Worm (Caenorhabditis elegans) whole organism, L2 larva: ENCODE results near the gene dod-3.

Experiments
- F13H6.1 ChIP-seq: sonication (generic microtip); optimal IDR thresholded peaks from 2 replicates; lab custom pipeline; 2016; ENCODE audit warnings: missing genetic modification characterization, missing compliant biosample characterization
- R02D3.7 ChIP-seq: fragments of 150-350 bp; optimal IDR thresholded peaks from 2 replicates; lab custom pipeline; 2014; ENCODE audit warnings: missing biosample characterization, missing genetic modification characterization
- Y55F3AM.14 ChIP-seq: fragments of 200-800 bp; sonication (Bioruptor generic); optimal IDR thresholded peaks from 2 replicates; lab custom pipeline; 2018; ENCODE audit warnings: mild to moderate bottlenecking, missing genetic modification characterization, missing compliant biosample characterization
- alr-1 ChIP-seq: fragments of 150-350 bp; optimal IDR thresholded peaks from 2 replicates; lab custom pipeline; 2014; ENCODE audit warnings: missing biosample characterization, missing genetic modification characterization
- ama-1 ChIP-seq: fragments of 150-350 bp; optimal IDR thresholded peaks from 2 replicates; lab custom pipeline; 2018; ENCODE audit warnings: inconsistent platforms
- blmp-1 ChIP-seq: sonication (generic microtip); optimal IDR thresholded peaks from 2 replicates; lab custom pipeline; 2017; ENCODE audit warnings: missing genetic modification characterization, mild to moderate bottlenecking, missing compliant biosample characterization, antibody characterized with exemption, moderate library complexity; ENCODE audit not compliant: insufficient read depth
- ceh-16 ChIP-seq: fragments of 150-350 bp; optimal IDR thresholded peaks from 2 replicates; lab custom pipeline; 2014; ENCODE audit warnings: missing biosample characterization, missing genetic modification characterization
- ceh-82 ChIP-seq: fragments of 150-350 bp; optimal IDR thresholded peaks from 2 replicates; lab custom pipeline; 2014; ENCODE audit warnings: missing biosample characterization, missing genetic modification characterization
- crh-2 ChIP-seq: sonication (generic microtip); optimal IDR thresholded peaks from 2 replicates; lab custom pipeline; 2017; ENCODE audit warnings: missing biosample characterization, missing genetic modification characterization
- egl-27 ChIP-seq: sonication (generic microtip); optimal IDR thresholded peaks from 3 replicates; lab custom pipeline; 2017; ENCODE audit warnings: missing biosample characterization, missing genetic modification reagents, missing genetic modification characterization
- elt-1 ChIP-seq: fragments of 150-350 bp; optimal IDR thresholded peaks from 2 replicates; lab custom pipeline; 2014; ENCODE audit warnings: missing biosample characterization, missing genetic modification characterization
- elt-3 ChIP-seq: sonication (generic microtip); optimal IDR thresholded peaks from 2 replicates; lab custom pipeline; 2017; ENCODE audit warnings: missing biosample characterization, missing genetic modification characterization
- fos-1 ChIP-seq: fragments of 150-350 bp; optimal IDR thresholded peaks from 2 replicates; lab custom pipeline; 2014; ENCODE audit warnings: missing biosample characterization, missing genetic modification characterization
- gmeb-1 ChIP-seq: fragments of 150-350 bp; optimal IDR thresholded peaks from 2 replicates; lab custom pipeline; 2014; ENCODE audit warnings: missing biosample characterization, missing genetic modification characterization
- lin-11 ChIP-seq: fragments of 150-350 bp; sonication (generic microtip); optimal IDR thresholded peaks from 2 replicates; lab custom pipeline; 2014; ENCODE audit warnings: missing biosample characterization, missing genetic modification characterization, inconsistent platforms, mixed read lengths
- lin-13 ChIP-seq: fragments of 150-350 bp; optimal IDR thresholded peaks from 2 replicates; lab custom pipeline; 2014; ENCODE audit warnings: missing biosample characterization, missing genetic modification reagents, missing genetic modification characterization
- lsy-2 ChIP-seq, 2 experiments: fragments of 150-350 bp in 1 of 2; sonication (generic microtip) in 1 of 2; optimal IDR thresholded peaks; 2 replicates each; lab custom pipeline; 2014 to 2017; ENCODE audit warnings: missing biosample characterization in 2 of 2, missing genetic modification characterization in 2 of 2
- mab-5 ChIP-seq: fragments of 150-350 bp; optimal IDR thresholded peaks from 2 replicates; lab custom pipeline; 2014; ENCODE audit warnings: missing biosample characterization, missing genetic modification characterization
- mbf-1 ChIP-seq: sonication (generic microtip); optimal IDR thresholded peaks from 2 replicates; lab custom pipeline; 2017; ENCODE audit warnings: missing biosample characterization, missing genetic modification characterization
- mdl-1 ChIP-seq, 2 experiments: fragments of 150-350 bp in 1 of 2; sonication (generic microtip) in 1 of 2; optimal IDR thresholded peaks; 2 replicates each; lab custom pipeline; 2017; ENCODE audit warnings: missing biosample characterization in 2 of 2, missing genetic modification characterization in 2 of 2
- nhr-10 ChIP-seq: sonication (generic microtip); optimal IDR thresholded peaks from 2 replicates; lab custom pipeline; 2017; ENCODE audit warnings: missing biosample characterization, missing genetic modification characterization
- nhr-12 ChIP-seq: fragments of 150-350 bp; optimal IDR thresholded peaks from 2 replicates; lab custom pipeline; 2014; ENCODE audit warnings: missing biosample characterization, missing genetic modification characterization
- nhr-21 ChIP-seq: fragments of 150-350 bp; optimal IDR thresholded peaks from 2 replicates; lab custom pipeline; 2014; ENCODE audit warnings: missing biosample characterization, missing genetic modification characterization
- nhr-25 ChIP-seq: fragments of 150-350 bp; sonication (generic microtip); optimal IDR thresholded peaks from 3 replicates; lab custom pipeline; 2014; ENCODE audit warnings: missing biosample characterization, missing genetic modification characterization
- nhr-6 ChIP-seq: fragments of 150-350 bp; optimal IDR thresholded peaks from 2 replicates; lab custom pipeline; 2014; ENCODE audit warnings: missing biosample characterization, missing genetic modification characterization
- nhr-77 ChIP-seq: fragments of 150-350 bp; optimal IDR thresholded peaks from 2 replicates; lab custom pipeline; 2014; ENCODE audit warnings: missing biosample characterization, missing genetic modification characterization
- peb-1 ChIP-seq: fragments of 150-350 bp; optimal IDR thresholded peaks from 2 replicates; lab custom pipeline; 2014; ENCODE audit warnings: missing biosample characterization, missing genetic modification characterization
- skn-1 ChIP-seq: sonication (generic microtip); optimal IDR thresholded peaks from 2 replicates; lab custom pipeline; 2017; ENCODE audit warnings: missing biosample characterization, missing genetic modification characterization
- sma-3 ChIP-seq: sonication (generic microtip); optimal IDR thresholded peaks from 2 replicates; lab custom pipeline; 2016; ENCODE audit warnings: missing genetic modification reagents, missing genetic modification characterization, missing compliant biosample characterization
- sma-9 ChIP-seq, 2 experiments: fragments of 150-350 bp in 1 of 2; sonication (generic microtip) in 1 of 2; optimal IDR thresholded peaks; 2 replicates each; lab custom pipeline; 2014 to 2016; ENCODE audit warnings: missing genetic modification characterization in 2 of 2, mild to moderate bottlenecking in 1 of 2, missing biosample characterization in 1 of 2, missing compliant biosample characterization in 1 of 2, missing genetic modification reagents in 1 of 2, moderate library complexity in 1 of 2
- snpc-4 ChIP-seq: fragments of 150-350 bp; optimal IDR thresholded peaks from 2 replicates; lab custom pipeline; 2014; ENCODE audit warnings: missing biosample characterization, missing genetic modification characterization
- unc-55 ChIP-seq: fragments of 150-350 bp; sonication (generic microtip); optimal IDR thresholded peaks from 3 replicates; lab custom pipeline; 2014; ENCODE audit warnings: missing biosample characterization, missing genetic modification reagents, missing genetic modification characterization
- unc-62 ChIP-seq: fragments of 150-350 bp; optimal IDR thresholded peaks from 2 replicates; lab custom pipeline; 2014; ENCODE audit warnings: missing biosample characterization, missing genetic modification reagents, missing genetic modification characterization
- ztf-1 ChIP-seq: fragments of 200-800 bp; sonication (Bioruptor generic); conservative IDR thresholded peaks from 2 replicates; pipeline ENCODE4 v1.3.6; 2022; ENCODE audit warnings: missing genetic modification characterization, missing compliant biosample characterization
- ztf-11 ChIP-seq: sonication (generic microtip); optimal IDR thresholded peaks from 2 replicates; lab custom pipeline; 2017; ENCODE audit warnings: missing biosample characterization, missing genetic modification characterization
- ztf-4 ChIP-seq: fragments of 150-350 bp; optimal IDR thresholded peaks from 2 replicates; lab custom pipeline; 2014; ENCODE audit warnings: missing biosample characterization, missing genetic modification characterization

dod-3 gene

ce11 chrV:2765052-2765451, 34.2 kb upstream of the dod-3 start, which contains the start of gene dhs-14:
Gene dhs-14 (minus strand): TSS chrV:2765200.
- TF ChIP-seq lsy-2 (tag; optimal IDR thresholded peaks at IDR 0.05; lab: Kevin White, UChicago): no peak
- TF ChIP-seq ama-1: no peak
- peak; percentile 69 for TF ChIP-seq fos-1 (tag; lab: Kevin White, UChicago)
- no peak for TF ChIP-seq ztf-4 (tag; lab: Kevin White, UChicago)
- TF ChIP-seq Y55F3AM.14 (GFP tag; lab: Kevin White, UChicago): no peak

DNA sequence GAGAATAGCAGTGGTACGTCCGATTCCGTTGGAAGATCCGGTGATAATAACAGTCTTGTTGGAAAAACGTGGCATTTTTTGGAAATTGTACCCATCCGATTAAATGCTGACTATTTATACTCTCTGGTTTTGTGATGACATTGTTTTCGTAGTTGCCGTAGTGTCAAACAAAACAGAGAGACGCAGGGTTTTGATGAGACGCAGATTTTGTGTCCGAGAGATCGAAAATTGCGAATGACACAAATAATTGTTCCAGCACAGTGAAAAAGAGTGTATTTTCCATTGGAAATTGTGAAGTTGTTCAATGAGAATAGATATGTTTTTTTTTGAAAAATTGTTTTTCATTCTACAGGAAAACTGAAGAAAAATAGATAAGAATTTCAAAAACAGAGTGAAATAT, 32.2 kb upstream of the dod-3 start, which contains the start of gene R05D8.7:
R05D8.7 (minus strand) TSS at position 104 of the 400 bp plus-strand sequence.
- TF ChIP-seq Y55F3AM.14 (GFP tag; lab: Kevin White, UChicago) (no peak), crh-2 (tag; lab: Kevin White, UChicago) (no peak), unc-55 (GFP tag; lab: Kevin White, UChicago) (no peak), ceh-16 (no peak)

DNA sequence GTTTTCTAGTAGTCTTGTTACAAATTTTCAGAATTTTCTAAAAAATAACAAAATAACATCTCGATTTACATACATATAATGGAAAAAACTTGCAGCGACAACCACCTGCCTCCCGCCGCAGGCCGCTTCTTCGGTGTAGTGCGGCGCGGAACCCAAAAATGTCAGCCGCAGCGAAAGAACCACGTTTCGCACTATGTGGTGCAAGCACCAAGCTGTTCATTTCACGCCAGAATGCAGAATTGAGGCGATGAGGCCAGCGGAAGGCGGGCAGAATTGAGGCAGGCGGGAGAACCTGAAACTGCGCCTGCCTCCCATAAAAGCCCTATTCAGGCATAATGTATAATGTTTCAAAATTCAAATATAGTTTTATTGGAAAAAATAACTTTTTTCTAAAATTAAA, 30.6 kb upstream of the dod-3 start:
- no peak for TF ChIP-seq nhr-25
- TF ChIP-seq gmeb-1 (tag; lab: Kevin White, UChicago): no peak
- no peak for TF ChIP-seq sma-9 (GFP tag; optimal IDR thresholded peaks at IDR 0.05; lab: Kevin White, UChicago)
- no peak for TF ChIP-seq sma-9 (tag; optimal IDR thresholded peaks at IDR 0.05; lab: Kevin White, UChicago)
- TF ChIP-seq unc-62 (GFP tag; lab: Kevin White, UChicago): no peak
- no peak for TF ChIP-seq nhr-6 (tag; lab: Kevin White, UChicago)
- no peak for TF ChIP-seq ztf-1 (GFP tag; lab: Robert Waterston, UW)
- TF ChIP-seq lin-13: no peak
- no peak for TF ChIP-seq skn-1

- TF ChIP-seq nhr-25 (no peak), mab-5 (tag; lab: Kevin White, UChicago) (no peak), lsy-2 (tag; optimal IDR thresholded peaks at IDR 0.05; lab: Kevin White, UChicago) (no peak), elt-3 (no peak), ztf-4 (tag; lab: Kevin White, UChicago) (no peak), Y55F3AM.14 (GFP tag; lab: Kevin White, UChicago) (no peak), ama-1 (no peak), ztf-1 (GFP tag; lab: Robert Waterston, UW) (no peak), ztf-11 (no peak), nhr-12 (tag; lab: Kevin White, UChicago) (no peak), nhr-21 (tag; lab: Kevin White, UChicago) (no peak), egl-27 (tag; lab: Kevin White, UChicago) (no peak), sma-9 (GFP tag; optimal IDR thresholded peaks at IDR 0.05; lab: Kevin White, UChicago) (no peak), sma-9 (tag; optimal IDR thresholded peaks at IDR 0.05; lab: Kevin White, UChicago) (no peak), nhr-77 (no peak), peb-1 (no peak), nhr-10 (tag; lab: Kevin White, UChicago) (no peak)
These were observed 28.6 kb upstream of the dod-3 start, which contains the start of gene srg-58 for ce11 chrV:2759456-2759855. Gene srg-58 (minus strand): TSS chrV:2759556.

- no peak for TF ChIP-seq mab-5 (tag; lab: Kevin White, UChicago)
- no peak for TF ChIP-seq R02D3.7 (tag; lab: Kevin White, UChicago)
- TF ChIP-seq mbf-1 (tag; lab: Kevin White, UChicago): no peak
- no peak for TF ChIP-seq snpc-4 (tag; lab: Kevin White, UChicago)
- TF ChIP-seq unc-55 (GFP tag; lab: Kevin White, UChicago): no peak
- no peak for TF ChIP-seq egl-27 (tag; lab: Kevin White, UChicago)
- TF ChIP-seq sma-3 (GFP tag; lab: Kevin White, UChicago): no peak
- TF ChIP-seq blmp-1: no peak
- no peak for TF ChIP-seq lin-11
- no peak for TF ChIP-seq ceh-16
- no peak for TF ChIP-seq alr-1 (tag; lab: Kevin White, UChicago)
- no peak for TF ChIP-seq mdl-1 (tag; optimal IDR thresholded peaks at IDR 0.05; lab: Kevin White, UChicago)
- TF ChIP-seq elt-1 (tag; lab: Kevin White, UChicago): no peak
- no peak for TF ChIP-seq ceh-82 (tag; lab: Kevin White, UChicago)
- TF ChIP-seq F13H6.1 (tag; lab: Kevin White, UChicago): no peak
- no peak for TF ChIP-seq lsy-2 (tag; optimal IDR thresholded peaks at IDR 0.05; lab: Kevin White, UChicago)
- TF ChIP-seq unc-62 (GFP tag; lab: Kevin White, UChicago): no peak
These were observed 27.5 kb upstream of the dod-3 start for ce11 chrV:2758437-2758836.
